Fruit fly (Drosophila melanogaster) whole organism, embryonic: Measurements from ENCODE around the gene Cpr64Ab.

Source experiments
- CG11085 ChIP-seq: fragments of 200-800 bp; sonication (Bioruptor generic); IDR thresholded peaks from 2 replicates; pipeline ENCODE4 v1.3.6; 2022; ENCODE audit warnings: missing biosample characterization, missing genetic modification characterization
- chif ChIP-seq, 2 experiments: fragments of 200-800 bp; sonication (Bioruptor generic); optimal IDR thresholded peaks; 3 replicates each; lab custom pipeline; 2016; ENCODE audit warnings: missing biosample characterization in 2 of 2, missing genetic modification characterization in 2 of 2

dm6 chr3L:4184563-4184962 lies 26.8 kb downstream of the Cpr64Ab start, which contains the start of gene Teh3:
- no peak for TF ChIP-seq CG11085
- no peak for TF ChIP-seq chif (GFP tag; optimal IDR thresholded peaks at IDR 0.05; lab: Kevin White, UChicago)
